Worm (Caenorhabditis elegans) whole organism, mixed stage, embryonic: ENCODE measurements around the gene abu-12.

Experiments
- M03D4.4 ChIP-seq: sonication (generic microtip); optimal IDR thresholded peaks from 2 replicates; lab custom pipeline; 2017; ENCODE audit warnings: mild to moderate bottlenecking, missing genetic modification characterization, missing compliant biosample characterization
- blmp-1 ChIP-seq: fragments of 150-350 bp; optimal IDR thresholded peaks from 2 replicates; lab custom pipeline; 2014; ENCODE audit warnings: missing biosample characterization, missing genetic modification characterization
- ceh-39 ChIP-seq: fragments of 150-350 bp; optimal IDR thresholded peaks from 2 replicates; lab custom pipeline; 2014; ENCODE audit warnings: missing biosample characterization, missing genetic modification characterization
- ceh-43 ChIP-seq: fragments of 200-800 bp; sonication (Bioruptor generic); optimal IDR thresholded peaks from 2 replicates; lab custom pipeline; 2018; ENCODE audit warnings: mild to moderate bottlenecking, missing genetic modification characterization, moderate library complexity, missing compliant biosample characterization
- ceh-83 ChIP-seq: fragments of 200-800 bp; sonication (Bioruptor generic); optimal IDR thresholded peaks from 2 replicates; lab custom pipeline; 2018; ENCODE audit warnings: mild to moderate bottlenecking, missing genetic modification characterization, missing compliant biosample characterization
- ces-1 ChIP-seq: fragments of 150-350 bp; optimal IDR thresholded peaks from 2 replicates; lab custom pipeline; 2014; ENCODE audit warnings: missing biosample characterization, missing genetic modification reagents, missing genetic modification characterization
- cnd-1 ChIP-seq: fragments of 200-800 bp; sonication (Bioruptor generic); optimal IDR thresholded peaks from 2 replicates; lab custom pipeline; 2018; ENCODE audit warnings: mild to moderate bottlenecking, missing genetic modification characterization, missing compliant biosample characterization
- drap-1 ChIP-seq: fragments of 200-800 bp; sonication (Bioruptor generic); optimal IDR thresholded peaks from 3 replicates; lab custom pipeline; 2018; ENCODE audit warnings: mild to moderate bottlenecking, missing genetic modification characterization, missing compliant biosample characterization
- elt-1 ChIP-seq: sonication (generic microtip); optimal IDR thresholded peaks from 2 replicates; lab custom pipeline; 2017; ENCODE audit warnings: missing genetic modification characterization, mild to moderate bottlenecking, missing compliant biosample characterization, antibody characterized with exemption, moderate library complexity, borderline replicate concordance; ENCODE audit not compliant: insufficient read depth
- elt-3 ChIP-seq: fragments of 150-350 bp; optimal IDR thresholded peaks from 2 replicates; lab custom pipeline; 2014; ENCODE audit warnings: missing biosample characterization, missing genetic modification characterization
- flh-1 ChIP-seq: fragments of 200-800 bp; sonication (Bioruptor generic); optimal IDR thresholded peaks from 2 replicates; lab custom pipeline; 2018; ENCODE audit warnings: mild to moderate bottlenecking, missing genetic modification characterization, moderate library complexity, missing compliant biosample characterization
- ham-2 ChIP-seq: fragments of 200-800 bp; sonication (Bioruptor generic); optimal IDR thresholded peaks from 2 replicates; lab custom pipeline; 2018; ENCODE audit warnings: mild to moderate bottlenecking, missing genetic modification characterization, missing compliant biosample characterization
- lin-13 ChIP-seq: fragments of 150-350 bp; optimal IDR thresholded peaks from 2 replicates; lab custom pipeline; 2014; ENCODE audit warnings: missing biosample characterization, missing genetic modification characterization
- lin-32 ChIP-seq: fragments of 200-800 bp; sonication (Bioruptor generic); optimal IDR thresholded peaks from 2 replicates; lab custom pipeline; 2018; ENCODE audit warnings: mild to moderate bottlenecking, missing genetic modification characterization, missing compliant biosample characterization
- lsy-2 ChIP-seq: fragments of 150-350 bp; optimal IDR thresholded peaks from 2 replicates; lab custom pipeline; 2014; ENCODE audit warnings: missing biosample characterization, missing genetic modification characterization
- mab-5 ChIP-seq: fragments of 150-350 bp; optimal IDR thresholded peaks from 2 replicates; lab custom pipeline; 2014; ENCODE audit warnings: missing biosample characterization, missing genetic modification characterization
- mep-1 ChIP-seq: fragments of 150-350 bp; optimal IDR thresholded peaks from 2 replicates; lab custom pipeline; 2017; ENCODE audit warnings: missing biosample characterization, missing genetic modification reagents, missing genetic modification characterization, inconsistent platforms
- nhr-12 ChIP-seq: fragments of 150-350 bp; optimal IDR thresholded peaks from 2 replicates; lab custom pipeline; 2014; ENCODE audit warnings: missing biosample characterization, missing genetic modification characterization
- nhr-2 ChIP-seq: fragments of 150-350 bp; optimal IDR thresholded peaks from 2 replicates; lab custom pipeline; 2014; ENCODE audit warnings: missing biosample characterization, missing genetic modification characterization
- nhr-237 ChIP-seq: fragments of 150-350 bp; optimal IDR thresholded peaks from 2 replicates; lab custom pipeline; 2014; ENCODE audit warnings: missing biosample characterization, missing genetic modification characterization
- nhr-28 ChIP-seq: fragments of 150-350 bp; optimal IDR thresholded peaks from 2 replicates; lab custom pipeline; 2014; ENCODE audit warnings: missing biosample characterization, missing genetic modification characterization
- pha-4 ChIP-seq: fragments of 150-350 bp; optimal IDR thresholded peaks from 2 replicates; lab custom pipeline; 2018; ENCODE audit warnings: missing biosample characterization, missing genetic modification reagents, missing genetic modification characterization
- sem-2 ChIP-seq: fragments of 200-800 bp; sonication (Bioruptor generic); optimal IDR thresholded peaks from 2 replicates; lab custom pipeline; 2018; ENCODE audit warnings: mild to moderate bottlenecking, missing genetic modification characterization, missing compliant biosample characterization
- snpc-4 ChIP-seq: fragments of 150-350 bp; optimal IDR thresholded peaks from 2 replicates; lab custom pipeline; 2014; ENCODE audit warnings: missing biosample characterization, missing genetic modification characterization
- sptf-1 ChIP-seq: sonication (generic microtip); optimal IDR thresholded peaks from 2 replicates; lab custom pipeline; 2017; ENCODE audit warnings: mild to moderate bottlenecking, missing genetic modification characterization, moderate library complexity, missing compliant biosample characterization
- tbx-8 ChIP-seq: fragments of 200-800 bp; sonication (Bioruptor generic); optimal IDR thresholded peaks from 2 replicates; lab custom pipeline; 2018; ENCODE audit warnings: mild to moderate bottlenecking, missing genetic modification characterization, moderate library complexity, missing compliant biosample characterization
- unc-120 ChIP-seq: sonication (generic microtip); optimal IDR thresholded peaks from 2 replicates; lab custom pipeline; 2017; ENCODE audit warnings: missing genetic modification characterization, missing compliant biosample characterization; ENCODE audit not compliant: poor library complexity, severe bottlenecking
- unc-39 ChIP-seq: fragments of 150-350 bp; optimal IDR thresholded peaks from 2 replicates; lab custom pipeline; 2014; ENCODE audit warnings: missing biosample characterization, missing genetic modification characterization
- unc-62 ChIP-seq: fragments of 150-350 bp; optimal IDR thresholded peaks from 2 replicates; lab custom pipeline; 2014; ENCODE audit warnings: missing biosample characterization, missing genetic modification reagents, missing genetic modification characterization
- zip-8 ChIP-seq: fragments of 150-350 bp; optimal IDR thresholded peaks from 2 replicates; lab custom pipeline; 2014; ENCODE audit warnings: missing biosample characterization, missing genetic modification characterization
- ztf-11 ChIP-seq: fragments of 150-350 bp; optimal IDR thresholded peaks from 2 replicates; lab custom pipeline; 2014; ENCODE audit warnings: missing biosample characterization, missing genetic modification characterization

abu-12 gene

ce11 chrX:487669-488068, 30.3 kb upstream of the abu-12 start:
- TF ChIP-seq unc-62 (GFP tag; lab: Kevin White, UChicago) (no peak), nhr-28 (tag; lab: Kevin White, UChicago) (no peak), ceh-39 (no peak), elt-1 (tag; lab: Kevin White, UChicago) (no peak), sptf-1 (no peak), snpc-4 (tag; lab: Kevin White, UChicago) (no peak), pha-4 (no peak), unc-120 (tag; lab: Kevin White, UChicago) (no peak), ztf-11 (tag; lab: Kevin White, UChicago) (no peak)

ce11 chrX:481150-481549, 23.7 kb upstream of the abu-12 start, which contains the start of gene che-2:
Gene che-2, plus strand, starts transcription at chrX:481450.
- TF ChIP-seq lin-13: no peak
- no peak for TF ChIP-seq tbx-8 (GFP tag; lab: Kevin White, UChicago)
- no peak for TF ChIP-seq lsy-2 (tag; lab: Kevin White, UChicago)
- TF ChIP-seq ces-1 (GFP tag; lab: Kevin White, UChicago): no peak
- no peak for TF ChIP-seq ceh-39
- no peak for TF ChIP-seq lin-32 (GFP tag; lab: Kevin White, UChicago)
- no peak for TF ChIP-seq blmp-1
- TF ChIP-seq nhr-2: no peak
- no peak for TF ChIP-seq unc-62 (GFP tag; lab: Kevin White, UChicago)
- no peak for TF ChIP-seq ztf-11 (tag; lab: Kevin White, UChicago)

DNA sequence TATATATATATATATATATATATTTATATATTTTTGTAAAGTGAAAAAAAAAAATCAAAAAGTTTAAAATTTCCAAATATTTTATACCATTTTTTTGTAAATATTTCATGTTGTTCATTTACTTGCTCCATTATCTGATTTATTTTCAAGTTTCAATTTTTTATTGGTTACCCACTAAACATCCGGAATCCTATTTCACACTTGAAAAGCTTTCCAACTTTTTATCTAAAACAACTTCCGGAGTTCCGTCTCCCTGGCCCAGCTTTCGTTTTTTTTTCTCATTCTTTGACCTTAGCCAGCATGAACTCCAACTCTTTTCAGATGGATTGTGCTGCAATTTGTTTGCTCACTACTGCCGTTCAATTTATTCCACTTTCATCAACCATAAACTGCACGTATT, 18.9 kb upstream of the abu-12 start, which contains the start of gene F38G1.3:
Gene F38G1.3 (plus strand): TSS at position 301 of the 400 bp plus-strand sequence.
- TF ChIP-seq nhr-28 (tag; lab: Kevin White, UChicago): no peak
- TF ChIP-seq blmp-1: no peak
- no peak for TF ChIP-seq elt-1 (tag; lab: Kevin White, UChicago)
- no peak for TF ChIP-seq flh-1 (GFP tag; lab: Kevin White, UChicago)
- TF ChIP-seq ceh-39: no peak
- no peak for TF ChIP-seq mab-5 (tag; lab: Kevin White, UChicago)
- TF ChIP-seq zip-8 (tag; lab: Kevin White, UChicago): no peak
- TF ChIP-seq pha-4: no peak
- TF ChIP-seq drap-1: no peak
- no peak for TF ChIP-seq M03D4.4 (tag; lab: Kevin White, UChicago)
- TF ChIP-seq cnd-1: no peak
- TF ChIP-seq sem-2 (GFP tag; lab: Kevin White, UChicago): no peak
- TF ChIP-seq nhr-12 (tag; lab: Kevin White, UChicago): no peak
- no peak for TF ChIP-seq ztf-11 (tag; lab: Kevin White, UChicago)
- TF ChIP-seq ham-2 (GFP tag; lab: Kevin White, UChicago): no peak
- no peak for TF ChIP-seq ceh-83 (GFP tag; lab: Kevin White, UChicago)
- TF ChIP-seq lin-13: no peak
- TF ChIP-seq ceh-43 (GFP tag; lab: Kevin White, UChicago): no peak

DNA sequence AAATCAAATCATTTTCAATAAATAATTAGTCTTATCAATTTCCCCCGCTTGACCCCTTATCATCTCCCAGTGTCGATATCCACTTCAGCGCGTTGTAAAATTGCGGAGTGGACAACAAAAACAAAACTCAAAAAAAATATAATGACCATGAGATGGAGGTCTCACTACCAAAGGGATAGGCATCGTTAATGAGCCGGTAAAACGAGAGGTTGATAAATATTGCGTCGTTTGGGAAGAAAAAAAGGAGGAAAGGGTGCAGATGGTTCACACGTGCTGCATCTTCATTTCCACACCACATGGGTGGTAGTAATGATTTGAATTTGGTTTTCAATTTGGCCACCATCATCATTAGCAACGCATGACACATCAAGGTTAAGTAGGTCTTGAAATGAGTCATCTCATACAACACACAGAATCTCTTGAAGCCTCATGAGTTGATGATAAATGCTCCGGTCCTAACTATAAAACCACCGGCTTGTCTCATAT, 10.0 kb upstream of the abu-12 start:
- TF ChIP-seq cnd-1: peak; percentile 41
- no peak for TF ChIP-seq nhr-237 (tag; lab: Kevin White, UChicago)
- no peak for TF ChIP-seq ztf-11 (tag; lab: Kevin White, UChicago)
- no peak for TF ChIP-seq flh-1 (GFP tag; lab: Kevin White, UChicago)
- TF ChIP-seq, all 35 proteins: peak for 1

DNA sequence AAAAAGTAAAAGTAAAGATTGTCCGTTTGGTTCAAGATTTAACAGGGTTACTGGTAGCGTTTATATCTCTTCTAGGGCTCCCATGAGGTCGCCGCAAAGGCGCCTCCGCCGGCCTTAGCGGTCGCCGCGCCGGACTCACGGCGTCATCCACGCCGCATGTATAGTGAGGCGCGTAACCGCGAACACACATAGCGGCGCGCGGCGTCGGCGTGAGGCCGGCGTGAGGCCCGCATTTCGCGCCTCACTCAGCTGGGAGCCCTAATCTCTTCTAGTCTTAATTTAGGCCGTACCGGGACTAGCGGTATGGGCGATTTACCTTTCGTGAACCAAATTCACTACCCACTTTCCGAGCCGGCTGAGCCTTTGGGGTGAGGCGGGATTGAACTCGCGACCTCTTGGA, 4.2 kb upstream of the abu-12 start:
- TF ChIP-seq unc-39 (tag; lab: Kevin White, UChicago) (no peak), blmp-1 (no peak), elt-3 (no peak), mep-1 (tag; lab: Kevin White, UChicago) (no peak), M03D4.4 (tag; lab: Kevin White, UChicago) (no peak), nhr-28 (tag; lab: Kevin White, UChicago) (no peak), elt-1 (tag; lab: Kevin White, UChicago) (no peak), pha-4 (no peak), ceh-83 (GFP tag; lab: Kevin White, UChicago) (no peak), ham-2 (GFP tag; lab: Kevin White, UChicago) (no peak), ceh-39 (no peak), nhr-2 (no peak), ceh-43 (GFP tag; lab: Kevin White, UChicago) (no peak), drap-1 (no peak), mab-5 (tag; lab: Kevin White, UChicago) (no peak), snpc-4 (tag; lab: Kevin White, UChicago) (no peak), zip-8 (tag; lab: Kevin White, UChicago) (no peak)
